Worm (Caenorhabditis elegans): Measurements from ENCODE around the gene Y38H8A.4.
"Not testable (repeated sequence)": the region's sequence is repeated elsewhere in the genome, so short reads cannot be mapped to it uniquely, and the experiment has no call there.

Gene Y38H8A.4

DNA sequence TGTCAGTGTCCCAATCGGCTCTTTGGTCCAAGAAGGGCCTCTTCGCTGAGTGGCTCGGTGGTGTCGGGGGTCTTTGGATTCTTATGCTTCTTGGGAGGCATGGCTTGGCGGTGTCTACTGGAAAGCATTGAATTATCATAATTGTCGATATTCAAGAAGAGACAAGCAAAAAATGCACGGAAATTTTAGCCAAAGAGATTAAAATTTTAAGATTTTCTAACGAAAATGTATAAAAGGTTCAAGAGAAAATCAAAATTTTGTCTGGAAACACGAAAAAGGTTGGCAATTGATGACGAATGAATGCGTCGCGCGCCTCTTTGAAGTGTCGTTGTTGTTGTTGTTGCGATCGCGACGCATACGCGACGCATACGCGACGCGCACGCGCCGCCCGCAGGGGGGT lies 11.3 kb downstream of the Y38H8A.4 start, which contains the start of gene Y38H8A.12:
Gene Y38H8A.12, minus strand, starts transcription at position 101 of the 400 bp plus-strand sequence.
- no peak for TF ChIP-seq unc-62 (GFP tag; optimal IDR thresholded peaks at IDR 0.05)

DNA sequence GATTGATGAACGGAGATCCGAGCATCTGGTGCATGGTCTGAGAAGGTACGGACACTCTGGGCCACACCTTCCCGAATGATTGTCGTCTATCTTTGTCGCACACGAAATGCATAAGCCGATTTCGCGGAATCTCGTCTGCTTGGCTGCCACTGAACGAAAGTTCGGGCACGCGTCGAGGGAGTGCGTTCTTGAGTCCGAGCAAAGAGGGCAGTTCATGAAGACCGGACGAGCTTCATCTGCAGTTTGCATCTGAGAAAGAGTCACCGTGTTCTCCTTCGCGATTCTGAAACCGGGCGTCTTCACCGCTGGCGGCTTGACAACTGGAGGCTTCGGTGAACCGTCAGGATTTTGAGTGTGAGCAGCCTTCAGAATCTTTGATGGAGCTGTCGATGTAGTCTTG lies 13.9 kb downstream of the Y38H8A.4 start:
- no peak for TF ChIP-seq unc-62 (GFP tag; optimal IDR thresholded peaks at IDR 0.05)

DNA sequence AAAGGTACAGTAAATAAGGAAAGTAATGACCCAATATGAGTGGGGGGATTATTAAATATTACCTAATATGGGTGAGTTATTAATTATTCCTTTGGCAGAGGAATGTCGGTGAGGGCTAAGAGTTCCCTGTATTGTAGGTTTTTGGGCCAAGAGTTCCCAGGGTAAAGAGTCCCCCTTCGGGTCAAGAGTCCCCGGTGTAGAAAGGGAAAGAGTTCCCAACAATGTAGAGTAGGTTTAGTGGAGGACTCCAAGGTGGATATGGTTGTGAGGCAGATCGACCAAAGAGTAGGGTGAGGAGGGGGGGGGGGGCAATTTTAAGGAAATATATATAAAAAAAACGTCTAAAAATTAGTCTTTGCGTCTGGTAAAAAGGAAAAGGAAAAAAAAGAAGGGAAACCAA lies 15.3 kb downstream of the Y38H8A.4 start:
- TF ChIP-seq unc-62 (GFP tag; optimal IDR thresholded peaks at IDR 0.05), result no peak

DNA sequence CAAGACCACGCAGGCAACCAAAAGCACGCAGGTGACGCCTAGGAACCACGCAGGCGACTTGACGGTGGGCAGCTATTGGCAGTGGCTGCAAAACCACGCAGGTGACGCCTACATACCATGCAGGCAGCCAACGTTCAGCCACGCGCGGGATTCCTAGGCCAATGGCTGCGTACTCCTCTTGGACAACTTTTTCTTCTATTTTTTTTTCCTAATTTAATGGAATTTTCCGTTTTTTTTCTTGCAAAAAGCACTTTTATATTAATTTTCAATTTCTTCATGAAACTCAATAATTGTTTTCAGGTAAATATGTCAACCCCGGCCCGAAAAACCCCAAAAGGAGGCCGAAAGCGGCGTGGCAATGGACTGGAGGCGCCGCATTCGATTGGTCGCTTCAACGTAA lies 17.0 kb downstream of the Y38H8A.4 start, which contains the start of gene Y38H8A.7:
Gene Y38H8A.7, plus strand, starts transcription at position 301 of the 400 bp plus-strand sequence.
- not testable (repeated sequence) for TF ChIP-seq unc-62 (GFP tag; optimal IDR thresholded peaks at IDR 0.05)

DNA sequence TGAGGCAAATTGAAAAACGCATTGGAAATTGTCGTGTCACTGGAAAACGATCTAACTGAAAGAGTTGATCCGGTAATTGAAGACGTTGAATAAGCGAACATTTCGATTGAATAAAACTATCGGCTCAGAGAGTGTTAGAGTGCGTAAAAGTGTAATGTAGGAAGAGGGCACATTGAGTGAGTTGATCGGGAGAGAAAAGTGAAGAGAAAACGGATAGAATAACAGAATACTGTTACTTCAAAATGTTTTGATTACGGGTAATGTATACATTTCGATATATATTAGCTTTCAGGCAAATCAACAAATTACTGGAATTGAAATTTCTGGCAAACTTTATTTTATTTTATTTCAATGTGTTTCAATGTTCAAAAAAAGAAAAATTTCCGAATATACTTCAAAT lies 17.5 kb downstream of the Y38H8A.4 start, which contains the start of gene uso-1:
Gene uso-1, minus strand, starts transcription at position 101 of the 400 bp plus-strand sequence.
- TF ChIP-seq unc-62 (GFP tag; optimal IDR thresholded peaks at IDR 0.05), result no peak

DNA sequence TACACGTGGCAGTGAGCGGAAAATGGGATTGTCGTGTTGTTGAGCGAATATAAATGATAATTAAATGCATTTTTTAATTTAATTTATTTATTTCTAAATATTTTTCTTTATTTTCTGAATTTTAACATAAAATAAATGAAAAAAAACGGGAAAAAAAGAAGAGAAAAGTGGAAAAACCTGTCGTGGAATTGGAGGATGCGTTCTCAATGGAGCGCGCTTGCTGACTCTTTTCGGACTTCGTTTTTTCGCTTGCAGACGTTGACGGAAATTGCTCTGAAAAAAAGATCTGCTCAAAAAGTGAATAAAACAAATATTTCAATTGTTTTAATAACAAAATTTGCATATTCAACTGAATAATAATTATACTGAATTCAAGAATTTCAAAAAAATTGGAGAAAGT lies 18.7 kb downstream of the Y38H8A.4 start:
- no peak for TF ChIP-seq unc-62 (GFP tag; optimal IDR thresholded peaks at IDR 0.05)

DNA sequence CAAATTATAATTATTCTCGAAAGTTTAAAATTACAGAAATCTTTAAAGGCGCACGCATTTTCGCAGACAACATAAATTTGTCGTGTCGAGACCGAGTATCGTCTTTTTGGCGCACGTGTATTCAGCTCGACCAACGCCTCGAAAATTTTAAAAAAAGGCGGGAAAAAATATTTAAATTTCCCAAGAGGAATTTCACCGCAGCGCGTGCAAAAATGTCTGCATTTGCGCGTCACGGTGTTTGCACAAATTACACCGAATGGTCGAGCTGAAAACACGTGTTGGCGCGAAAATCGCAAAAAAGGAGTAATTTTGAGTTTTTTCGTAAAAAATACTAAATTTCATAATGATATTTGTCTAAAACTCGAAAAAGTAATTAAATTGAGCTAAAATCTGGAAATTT lies 21.4 kb downstream of the Y38H8A.4 start:
- TF ChIP-seq unc-62 (GFP tag; optimal IDR thresholded peaks at IDR 0.05), result no peak

DNA sequence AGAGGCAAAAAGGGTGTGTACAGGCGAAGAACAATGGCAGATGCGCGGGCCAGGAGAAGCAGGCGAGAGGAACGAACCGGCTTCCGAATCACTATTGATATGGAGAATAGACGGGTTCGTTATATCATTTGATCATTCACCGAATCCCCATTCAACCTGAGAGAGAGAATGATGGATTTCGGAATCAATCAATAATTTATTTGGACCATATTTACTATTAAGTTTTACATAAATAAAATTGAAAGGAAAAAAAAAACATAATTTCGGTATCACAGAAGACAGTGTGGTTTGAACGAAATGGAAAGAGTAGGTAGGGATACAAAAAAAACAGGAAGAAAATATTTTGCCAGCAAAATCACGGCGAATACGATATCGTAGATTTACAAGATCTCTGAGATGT lies 26.9 kb downstream of the Y38H8A.4 start, which contains the start of gene mam-3:
Gene mam-3, minus strand, starts transcription at position 101 of the 400 bp plus-strand sequence.
- no peak for TF ChIP-seq unc-62 (GFP tag; optimal IDR thresholded peaks at IDR 0.05)

DNA sequence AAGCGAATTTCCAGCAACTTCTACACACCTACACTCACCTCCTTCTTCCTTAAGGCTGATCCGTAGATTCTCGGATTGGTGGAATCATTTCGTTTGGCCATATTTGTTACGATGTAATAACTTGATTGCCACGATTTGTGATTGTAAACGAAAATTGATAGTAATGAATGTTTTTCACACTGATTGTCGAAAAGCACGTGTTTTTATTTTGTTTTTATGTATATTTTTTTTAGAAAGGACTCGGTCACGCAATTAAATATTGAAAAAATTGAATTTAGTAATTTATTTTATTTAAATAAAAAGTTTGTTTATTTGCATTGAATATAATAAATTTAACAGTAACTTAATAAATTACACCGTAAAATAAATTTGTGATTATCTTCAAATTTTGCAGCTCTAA lies 38.3 kb downstream of the Y38H8A.4 start, which contains the start of gene K09B11.5:
Gene K09B11.5, minus strand, starts transcription at position 101 of the 400 bp plus-strand sequence.
- not testable (repeated sequence) for TF ChIP-seq unc-62 (GFP tag; optimal IDR thresholded peaks at IDR 0.05)

DNA sequence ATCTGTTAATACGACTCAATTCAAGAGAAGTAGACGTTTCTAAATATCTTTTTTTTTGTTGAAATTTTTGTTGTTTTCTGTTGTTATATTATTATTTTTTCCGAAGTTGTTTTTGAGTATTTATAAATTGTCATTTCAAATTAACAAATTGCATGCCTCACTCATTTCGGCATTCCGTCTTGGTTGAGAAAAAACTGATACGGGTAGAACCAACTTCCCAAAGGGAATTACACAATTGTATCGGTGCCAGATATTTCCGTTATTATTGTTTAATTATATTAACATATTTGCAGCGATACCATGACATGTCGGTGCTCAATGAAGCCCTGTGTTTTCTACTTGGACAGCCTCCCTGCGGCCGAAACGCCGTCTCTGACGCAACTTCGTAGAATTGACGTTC lies 42.9 kb downstream of the Y38H8A.4 start, which contains the start of gene K09B11.4:
Gene K09B11.4, plus strand, starts transcription at position 301 of the 400 bp plus-strand sequence.
- no peak for TF ChIP-seq unc-62 (GFP tag; optimal IDR thresholded peaks at IDR 0.05)

DNA sequence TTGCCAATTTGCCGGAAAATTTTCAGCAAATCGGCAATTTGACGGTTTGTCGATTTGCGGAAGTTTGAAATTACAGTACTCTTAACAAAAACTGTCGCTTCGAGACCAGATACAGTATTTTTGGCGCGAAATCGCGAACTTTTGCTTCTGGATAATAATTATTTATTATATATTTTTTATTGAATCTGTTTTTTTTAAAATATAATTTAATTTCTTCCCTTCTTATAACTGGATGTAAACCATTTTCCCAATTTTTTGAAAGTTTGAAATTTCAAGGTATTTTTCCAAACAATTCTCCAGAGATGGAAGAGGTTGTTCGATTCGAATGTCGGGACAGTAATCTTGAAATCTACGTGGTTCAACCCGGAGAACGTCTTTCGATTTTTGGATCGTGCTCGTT lies 50.0 kb downstream of the Y38H8A.4 start, which contains the start of gene nol-9:
Gene nol-9, plus strand, starts transcription at position 301 of the 400 bp plus-strand sequence.
- no peak for TF ChIP-seq unc-62 (GFP tag; optimal IDR thresholded peaks at IDR 0.05)

All from whole organism, dauer.